Fruit fly (Drosophila melanogaster) whole organism, wandering third instar larva: ENCODE data around the gene inaE.

ENCODE experiments used
- Abd-B ChIP-seq: fragments of >200 bp; optimal IDR thresholded peaks from 2 replicates; lab custom pipeline; 2017; ENCODE audit warnings: missing biosample characterization, missing genetic modification characterization
- CG32264 ChIP-seq: fragments of 200-800 bp; sonication (Bioruptor generic); optimal IDR thresholded peaks from 2 replicates; lab custom pipeline; 2016; ENCODE audit warnings: missing biosample characterization, missing genetic modification characterization
- CG9705 ChIP-seq: fragments of 200-800 bp; sonication (Bioruptor generic); optimal IDR thresholded peaks from 2 replicates; lab custom pipeline; 2018; ENCODE audit warnings: missing biosample characterization, mild to moderate bottlenecking, missing genetic modification characterization
- CrebA ChIP-seq: fragments of 200-800 bp; sonication (Bioruptor generic); optimal IDR thresholded peaks from 2 replicates; lab custom pipeline; 2016; ENCODE audit warnings: missing biosample characterization, mild to moderate bottlenecking, missing genetic modification characterization, borderline replicate concordance
- Dfd ChIP-seq: fragments of >200 bp; optimal IDR thresholded peaks from 2 replicates; lab custom pipeline; 2017; ENCODE audit warnings: missing biosample characterization, missing genetic modification characterization
- Dif ChIP-seq: fragments of 200-275, 200-300 bp; sonication (Bioruptor generic); optimal IDR thresholded peaks from 2 replicates; lab custom pipeline; 2018; ENCODE audit warnings: missing biosample characterization, missing genetic modification characterization; ENCODE audit not compliant: partially characterized antibody
- GATAd ChIP-seq: sonication (Bioruptor generic); optimal IDR thresholded peaks from 2 replicates; lab custom pipeline; 2016; ENCODE audit warnings: missing biosample characterization, missing genetic modification characterization
- HLH106 ChIP-seq: fragments of 200-800 bp; optimal IDR thresholded peaks from 3 replicates; lab custom pipeline; 2019; ENCODE audit warnings: missing biosample characterization, mild to moderate bottlenecking, missing genetic modification characterization, moderate library complexity
- Hr78 ChIP-seq: fragments of >200 bp; optimal IDR thresholded peaks from 2 replicates; lab custom pipeline; 2017; ENCODE audit warnings: missing biosample characterization, missing genetic modification characterization
- Hr83 ChIP-seq: fragments of 200-300 bp; sonication (Bioruptor generic); optimal IDR thresholded peaks from 2 replicates; lab custom pipeline; 2016; ENCODE audit warnings: missing biosample characterization, mild to moderate bottlenecking, missing genetic modification characterization, moderate library complexity; ENCODE audit not compliant: poor library complexity, severe bottlenecking
- Jra ChIP-seq: sonication (Bioruptor generic); optimal IDR thresholded peaks from 2 replicates; lab custom pipeline; 2016; ENCODE audit warnings: missing biosample characterization, missing genetic modification characterization
- Myc ChIP-seq: fragments of >200 bp; optimal IDR thresholded peaks from 2 replicates; lab custom pipeline; 2017
- OdsH ChIP-seq: fragments of 200-800 bp; sonication (Bioruptor generic); optimal IDR thresholded peaks from 2 replicates; lab custom pipeline; 2016; ENCODE audit warnings: missing biosample characterization, mild to moderate bottlenecking, missing genetic modification characterization
- Rel ChIP-seq, 2 experiments: fragments of 200-800 bp; sonication (Bioruptor generic) in 1 of 2; optimal IDR thresholded peaks; 2 replicates in 1 of 2; 3 replicates in 1 of 2; lab custom pipeline; 2016 to 2019; ENCODE audit warnings: mild to moderate bottlenecking in 2 of 2, missing biosample characterization in 2 of 2, missing genetic modification characterization in 2 of 2, moderate library complexity in 1 of 2
- Sp1 ChIP-seq: fragments of 200-800 bp; sonication (Bioruptor generic); optimal IDR thresholded peaks from 3 replicates; lab custom pipeline; 2019; ENCODE audit warnings: missing biosample characterization, mild to moderate bottlenecking, missing genetic modification characterization, moderate library complexity
- Vsx2 ChIP-seq: fragments of 200-300, 225-300 bp; sonication (Bioruptor generic); optimal IDR thresholded peaks from 2 replicates; lab custom pipeline; 2018; ENCODE audit warnings: missing biosample characterization, missing genetic modification characterization; ENCODE audit not compliant: partially characterized antibody
- br ChIP-seq: fragments of 200-800 bp; sonication (Bioruptor generic); optimal IDR thresholded peaks from 2 replicates; lab custom pipeline; 2016; ENCODE audit warnings: missing biosample characterization, missing genetic modification characterization
- brk ChIP-seq: fragments of 200-800 bp; sonication (Bioruptor generic); optimal IDR thresholded peaks from 2 replicates; lab custom pipeline; 2016; ENCODE audit warnings: missing biosample characterization, mild to moderate bottlenecking, missing genetic modification characterization
- dl ChIP-seq, 2 experiments: fragments of 175-275, 200-275 bp in 1 of 2; fragments of 200-275 bp in 1 of 2; sonication (Bioruptor generic); optimal IDR thresholded peaks; lab custom pipeline; 2018; ENCODE audit warnings: mild to moderate bottlenecking in 2 of 2, missing biosample characterization in 2 of 2, missing genetic modification characterization in 2 of 2, moderate library complexity in 2 of 2; ENCODE audit not compliant: partially characterized antibody in 2 of 2, insufficient read depth in 1 of 2
- dmrt93B ChIP-seq: fragments of 200-800 bp; sonication (Bioruptor generic); optimal IDR thresholded peaks from 2 replicates; lab custom pipeline; 2018; ENCODE audit warnings: missing biosample characterization, mild to moderate bottlenecking, missing genetic modification characterization
- dsf ChIP-seq: sonication (Bioruptor generic); optimal IDR thresholded peaks from 2 replicates; lab custom pipeline; 2016; ENCODE audit warnings: missing biosample characterization, missing genetic modification characterization, borderline replicate concordance
- foxo ChIP-seq, 2 experiments: fragments of 200-800 bp; sonication (Bioruptor generic); optimal IDR thresholded peaks; 2 replicates in 1 of 2; 3 replicates in 1 of 2; lab custom pipeline; 2016 to 2017; ENCODE audit warnings: missing biosample characterization in 2 of 2, missing genetic modification characterization in 2 of 2
- fru ChIP-seq: fragments of 200-800 bp; sonication (Bioruptor generic); optimal IDR thresholded peaks from 3 replicates; lab custom pipeline; 2016; ENCODE audit warnings: missing biosample characterization, mild to moderate bottlenecking, missing genetic modification characterization
- h ChIP-seq: fragments of 200-800 bp; sonication (Bioruptor generic); optimal IDR thresholded peaks from 3 replicates; lab custom pipeline; 2016; ENCODE audit warnings: missing biosample characterization, mild to moderate bottlenecking, missing genetic modification characterization
- jim ChIP-seq: fragments of 175-275, 200-325 bp; sonication (Bioruptor generic); optimal IDR thresholded peaks from 2 replicates; lab custom pipeline; 2016; ENCODE audit warnings: missing biosample characterization, mild to moderate bottlenecking, missing genetic modification characterization
- pan ChIP-seq: fragments of >200 bp; optimal IDR thresholded peaks from 2 replicates; lab custom pipeline; 2017
- psq ChIP-seq: fragments of 200-800 bp; sonication (Bioruptor generic); optimal IDR thresholded peaks from 3 replicates; lab custom pipeline; 2017; ENCODE audit warnings: missing biosample characterization, mild to moderate bottlenecking, missing genetic modification characterization, moderate library complexity
- rgr ChIP-seq: fragments of 200-800 bp; sonication (Bioruptor generic); optimal IDR thresholded peaks from 3 replicates; lab custom pipeline; 2016; ENCODE audit warnings: missing biosample characterization, mild to moderate bottlenecking, missing genetic modification characterization
- sage ChIP-seq: fragments of 200-800 bp; sonication (Bioruptor generic); optimal IDR thresholded peaks from 2 replicates; lab custom pipeline; 2016; ENCODE audit warnings: missing biosample characterization, mild to moderate bottlenecking, missing genetic modification characterization
- sv ChIP-seq: fragments of 200-800 bp; sonication (Bioruptor generic); optimal IDR thresholded peaks from 3 replicates; lab custom pipeline; 2016; ENCODE audit warnings: missing biosample characterization, missing genetic modification characterization
- usp ChIP-seq: fragments of >200 bp; optimal IDR thresholded peaks from 2 replicates; lab custom pipeline; 2017; ENCODE audit warnings: missing biosample characterization, missing genetic modification characterization
- woc ChIP-seq: sonication (Bioruptor generic); optimal IDR thresholded peaks from 2 replicates; lab custom pipeline; 2016; ENCODE audit warnings: missing biosample characterization, mild to moderate bottlenecking, missing genetic modification characterization

The inaE gene

dm6 chrX:13821775-13822493, 38.4 kb downstream of the inaE start, which contains the start of gene Clic:
Clic (minus strand) TSS chrX:13822307.
- TF ChIP-seq psq (peak; percentile 63), OdsH (GFP tag; lab: Kevin White, UChicago) (peak; percentile 15), rgr (GFP tag; lab: Kevin White, UChicago) (peak; percentile 46), HLH106 (tag; lab: Kevin White, UChicago) (no peak), woc (GFP tag; lab: Kevin White, UChicago) (no peak), Dif (peak; percentile 41), Rel (GFP tag; optimal IDR thresholded peaks at IDR 0.05; lab: Kevin White, UChicago) (no peak), Rel (tag; optimal IDR thresholded peaks at IDR 0.05; lab: Kevin White, UChicago) (peak; percentile 38), Hr83 (peak; percentile 66), Sp1 (GFP tag; lab: Kevin White, UChicago) (peak; percentile 23), h (peak; percentile 47), dmrt93B (GFP tag; lab: Kevin White, UChicago) (no peak), Jra (peak; percentile 12)

dm6 chrX:13822753-13823152, 39.2 kb downstream of the inaE start, which contains the start of gene Nup93-1:
Nup93-1 (plus strand) TSS chrX:13822826.
- TF ChIP-seq OdsH (GFP tag; lab: Kevin White, UChicago) (no peak), foxo (GFP tag; optimal IDR thresholded peaks at IDR 0.05; lab: Kevin White, UChicago) (no peak), Abd-B (GFP tag; lab: Kevin White, UChicago) (no peak), rgr (GFP tag; lab: Kevin White, UChicago) (no peak), psq (no peak), woc (GFP tag; lab: Kevin White, UChicago) (no peak), Dif (no peak), Jra (no peak)

dm6 chrX:13828870-13829269, 45.4 kb downstream of the inaE start:
- TF ChIP-seq dmrt93B (GFP tag; lab: Kevin White, UChicago) (no peak), Rel (GFP tag; optimal IDR thresholded peaks at IDR 0.05; lab: Kevin White, UChicago) (no peak), Rel (tag; optimal IDR thresholded peaks at IDR 0.05; lab: Kevin White, UChicago) (no peak), Abd-B (GFP tag; lab: Kevin White, UChicago) (no peak), woc (GFP tag; lab: Kevin White, UChicago) (no peak), fru (GFP tag; lab: Kevin White, UChicago) (no peak), Jra (no peak), psq (no peak), Hr83 (no peak), dl (GFP tag; optimal IDR thresholded peaks at IDR 0.05; lab: Kevin White, UChicago; ENCODE audit: insufficient read depth in 1 of 2, partially characterized antibody in 2 of 2) (no peak), Myc (lab: Kevin White, UChicago) (no peak), usp (GFP tag; lab: Kevin White, UChicago) (no peak), sv (GFP tag; lab: Kevin White, UChicago) (no peak), Dfd (no peak), HLH106 (tag; lab: Kevin White, UChicago) (no peak), Vsx2 (GFP tag; lab: Kevin White, UChicago) (no peak), CrebA (GFP tag; lab: Kevin White, UChicago) (no peak), h (no peak), CG9705 (GFP tag; lab: Kevin White, UChicago) (no peak), CG32264 (no peak)

- TF ChIP-seq GATAd (no peak), HLH106 (tag; lab: Kevin White, UChicago) (no peak), Dif (no peak), OdsH (GFP tag; lab: Kevin White, UChicago) (no peak), Sp1 (GFP tag; lab: Kevin White, UChicago) (no peak), Vsx2 (GFP tag; lab: Kevin White, UChicago) (no peak), rgr (GFP tag; lab: Kevin White, UChicago) (no peak), dsf (no peak), sv (GFP tag; lab: Kevin White, UChicago) (no peak), CrebA (GFP tag; lab: Kevin White, UChicago) (no peak), dmrt93B (GFP tag; lab: Kevin White, UChicago) (no peak), jim (no peak), CG9705 (GFP tag; lab: Kevin White, UChicago) (no peak)
- TF ChIP-seq, all 38 proteins: peak for 0
Observed at dm6 chrX:13830029-13830428, 46.5 kb downstream of the inaE start, which contains the start of gene jub. jub (minus strand) TSS chrX:13830317.

dm6 chrX:13838255-13838654, 54.7 kb downstream of the inaE start:
- TF ChIP-seq jim (no peak), rgr (GFP tag; lab: Kevin White, UChicago) (peak; percentile 12), sage (GFP tag; lab: Kevin White, UChicago) (no peak), usp (GFP tag; lab: Kevin White, UChicago) (no peak), brk (GFP tag; lab: Kevin White, UChicago) (no peak), Jra (no peak), Dif (no peak), fru (GFP tag; lab: Kevin White, UChicago) (no peak), Vsx2 (GFP tag; lab: Kevin White, UChicago) (no peak), psq (peak; percentile 29), GATAd (no peak), HLH106 (tag; lab: Kevin White, UChicago) (peak; percentile 14), Myc (lab: Kevin White, UChicago) (no peak), CG9705 (GFP tag; lab: Kevin White, UChicago) (no peak), h (no peak), Dfd (no peak), Hr83 (no peak), CrebA (GFP tag; lab: Kevin White, UChicago) (no peak), Sp1 (GFP tag; lab: Kevin White, UChicago) (peak; percentile 1), pan (no peak), Hr78 (no peak), br (no peak), CG32264 (no peak), Rel (GFP tag; optimal IDR thresholded peaks at IDR 0.05; lab: Kevin White, UChicago) (no peak), Rel (tag; optimal IDR thresholded peaks at IDR 0.05; lab: Kevin White, UChicago) (no peak), dl (GFP tag; optimal IDR thresholded peaks at IDR 0.05; lab: Kevin White, UChicago; ENCODE audit: insufficient read depth in 1 of 2, partially characterized antibody in 2 of 2) (no peak), dmrt93B (GFP tag; lab: Kevin White, UChicago) (no peak)
